Worm (Caenorhabditis elegans) whole organism, L4 larva: ENCODE results near the gene F58A6.1.

Experiments
- F26F4.8 ChIP-seq: fragments of 200-800 bp; sonication (Bioruptor generic); conservative IDR thresholded peaks from 2 replicates; pipeline ENCODE4 v1.3.6; 2022; ENCODE audit warnings: missing genetic modification characterization, missing compliant biosample characterization
- F37D6.2 ChIP-seq: sonication (generic microtip); optimal IDR thresholded peaks from 2 replicates; lab custom pipeline; 2016; ENCODE audit warnings: mild to moderate bottlenecking, missing genetic modification characterization, missing compliant biosample characterization
- R02D3.7 ChIP-seq: fragments of 150-350 bp; sonication (generic microtip); optimal IDR thresholded peaks from 3 replicates; lab custom pipeline; 2014; ENCODE audit warnings: missing biosample characterization, missing genetic modification characterization
- T20F7.1 ChIP-seq: fragments of 200-800 bp; sonication (Bioruptor generic); optimal IDR thresholded peaks from 2 replicates; lab custom pipeline; 2018; ENCODE audit warnings: mild to moderate bottlenecking, missing genetic modification characterization, missing compliant biosample characterization
- Y48G9A.11 ChIP-seq: fragments of 200-800 bp; sonication (Bioruptor generic); IDR thresholded peaks from 2 replicates; pipeline ENCODE4 v1.3.6; 2022; ENCODE audit warnings: missing genetic modification reagents, missing genetic modification characterization, missing compliant biosample characterization
- aly-2 ChIP-seq: sonication (generic microtip); optimal IDR thresholded peaks from 2 replicates; lab custom pipeline; 2018; ENCODE audit warnings: missing biosample characterization, missing genetic modification characterization
- cey-2 ChIP-seq: sonication (generic microtip); optimal IDR thresholded peaks from 3 replicates; lab custom pipeline; 2017; ENCODE audit warnings: missing genetic modification characterization, mild to moderate bottlenecking, missing compliant biosample characterization, antibody characterized with exemption, borderline replicate concordance; ENCODE audit not compliant: insufficient read depth
- daf-16 ChIP-seq, 3 experiments: sonication (generic microtip); optimal IDR thresholded peaks; 2 replicates each; lab custom pipeline; 2016 to 2017; ENCODE audit warnings: missing genetic modification characterization in 3 of 3, missing genetic modification reagents in 3 of 3, mild to moderate bottlenecking in 2 of 3, missing compliant biosample characterization in 2 of 3, missing biosample characterization in 1 of 3, moderate library complexity in 1 of 3
- daf-19 ChIP-seq: fragments of 200-800 bp; sonication (Bioruptor generic); conservative IDR thresholded peaks from 2 replicates; pipeline ENCODE4 v1.3.6; 2022; ENCODE audit warnings: missing genetic modification characterization, missing compliant biosample characterization
- dmd-8 ChIP-seq: fragments of 200-800 bp; sonication (Bioruptor generic); IDR thresholded peaks from 2 replicates; pipeline ENCODE4 v1.3.6; 2022; ENCODE audit warnings: missing genetic modification characterization, missing compliant biosample characterization
- dmd-9 ChIP-seq: fragments of 200-800 bp; sonication (Bioruptor generic); IDR thresholded peaks from 2 replicates; pipeline ENCODE4 v1.3.6; 2022; ENCODE audit warnings: missing genetic modification reagents, missing genetic modification characterization, missing compliant biosample characterization
- duxl-1 ChIP-seq: sonication (generic microtip); optimal IDR thresholded peaks from 2 replicates; lab custom pipeline; 2016; ENCODE audit warnings: mild to moderate bottlenecking, missing genetic modification characterization, moderate library complexity, missing compliant biosample characterization; ENCODE audit not compliant: poor library complexity
- egl-27 ChIP-seq: sonication (generic microtip); optimal IDR thresholded peaks from 3 replicates; lab custom pipeline; 2017; ENCODE audit warnings: missing biosample characterization, missing genetic modification reagents, missing genetic modification characterization
- hlh-30 ChIP-seq: sonication (generic microtip); optimal IDR thresholded peaks from 2 replicates; lab custom pipeline; 2017; ENCODE audit warnings: antibody characterized with exemption, mild to moderate bottlenecking, missing genetic modification characterization, missing compliant biosample characterization; ENCODE audit not compliant: insufficient read depth
- hmg-1.1 ChIP-seq: fragments of 200-800 bp; sonication (Bioruptor generic); IDR thresholded peaks from 2 replicates; pipeline ENCODE4 v1.3.6; 2022; ENCODE audit warnings: missing genetic modification reagents, missing genetic modification characterization, missing compliant biosample characterization
- jun-1 ChIP-seq: fragments of 150-350 bp; optimal IDR thresholded peaks from 2 replicates; lab custom pipeline; 2014; ENCODE audit warnings: missing biosample characterization, missing genetic modification reagents, missing genetic modification characterization
- lin-13 ChIP-seq: fragments of 150-350 bp; optimal IDR thresholded peaks from 2 replicates; lab custom pipeline; 2014; ENCODE audit warnings: missing biosample characterization, missing genetic modification reagents, missing genetic modification characterization
- lin-15B ChIP-seq: fragments of 150-350 bp; sonication (generic microtip); optimal IDR thresholded peaks from 3 replicates; lab custom pipeline; 2014; ENCODE audit warnings: missing biosample characterization, missing genetic modification characterization
- lin-38 ChIP-seq: fragments of 200-800 bp; sonication (Bioruptor generic); IDR thresholded peaks from 2 replicates; pipeline ENCODE4 v1.3.6; 2022; ENCODE audit warnings: missing genetic modification reagents, missing genetic modification characterization, missing compliant biosample characterization
- lir-3 ChIP-seq: sonication (generic microtip); optimal IDR thresholded peaks from 2 replicates; lab custom pipeline; 2016; ENCODE audit warnings: mild to moderate bottlenecking, missing genetic modification characterization, missing compliant biosample characterization
- lsy-2 ChIP-seq, 2 experiments: fragments of 150-350 bp in 1 of 2; sonication (generic microtip) in 1 of 2; optimal IDR thresholded peaks; 2 replicates each; lab custom pipeline; 2014 to 2017; ENCODE audit warnings: missing biosample characterization in 2 of 2, missing genetic modification characterization in 2 of 2
- madf-9 ChIP-seq: fragments of 200-800 bp; sonication (Bioruptor generic); conservative IDR thresholded peaks from 2 replicates; pipeline ENCODE4 v1.3.6; 2022; ENCODE audit warnings: missing genetic modification reagents, missing genetic modification characterization, missing compliant biosample characterization
- mes-2 ChIP-seq: sonication (generic microtip); optimal IDR thresholded peaks from 2 replicates; lab custom pipeline; 2016; ENCODE audit warnings: missing genotype, mild to moderate bottlenecking, missing genetic modification characterization, missing compliant biosample characterization; ENCODE audit not compliant: poor library complexity, severe bottlenecking
- mxl-2 ChIP-seq: fragments of 200-800 bp; sonication (Bioruptor generic); conservative IDR thresholded peaks from 2 replicates; pipeline ENCODE4 v1.3.6; 2022; ENCODE audit warnings: missing genetic modification reagents, missing genetic modification characterization, missing compliant biosample characterization
- mxl-3 ChIP-seq: fragments of 200-800 bp; sonication (Bioruptor generic); optimal IDR thresholded peaks from 2 replicates; lab custom pipeline; 2018; ENCODE audit warnings: mild to moderate bottlenecking, missing genetic modification characterization, missing compliant biosample characterization
- nhr-10 ChIP-seq: fragments of 150-350 bp; optimal IDR thresholded peaks from 2 replicates; lab custom pipeline; 2014; ENCODE audit warnings: missing biosample characterization, missing genetic modification characterization
- nhr-102 ChIP-seq: sonication (generic microtip); optimal IDR thresholded peaks from 2 replicates; lab custom pipeline; 2016; ENCODE audit warnings: mild to moderate bottlenecking, missing genetic modification characterization, moderate library complexity, missing compliant biosample characterization
- nhr-28 ChIP-seq: fragments of 150-350 bp; optimal IDR thresholded peaks from 2 replicates; lab custom pipeline; 2014; ENCODE audit warnings: missing biosample characterization, missing genetic modification characterization
- nhr-42 ChIP-seq: fragments of 200-800 bp; sonication (Bioruptor generic); IDR thresholded peaks from 2 replicates; pipeline ENCODE4 v1.3.6; 2022; ENCODE audit warnings: missing genetic modification characterization, missing compliant biosample characterization
- nhr-76 ChIP-seq: fragments of 150-350 bp; optimal IDR thresholded peaks from 2 replicates; lab custom pipeline; 2014; ENCODE audit warnings: missing biosample characterization, missing genetic modification characterization
- pha-4 ChIP-seq, 2 experiments: fragments of 150-350 bp in 1 of 2; fragments of 200-800 bp in 1 of 2; sonication (Bioruptor generic) in 1 of 2; IDR thresholded peaks in 1 of 2; optimal IDR thresholded peaks in 1 of 2; 2 replicates each; pipeline versions ENCODE4 v1.3.6 to Lab custom; 2014 to 2022; ENCODE audit warnings: missing genetic modification characterization in 2 of 2, missing genetic modification reagents in 2 of 2, missing biosample characterization in 1 of 2, missing compliant biosample characterization in 1 of 2
- php-3 ChIP-seq: fragments of 200-800 bp; sonication (Bioruptor generic); IDR thresholded peaks from 2 replicates; pipeline ENCODE4 v1.3.6; 2022; ENCODE audit warnings: missing genetic modification reagents, missing genetic modification characterization, missing compliant biosample characterization
- rbr-2 ChIP-seq: sonication (generic microtip); optimal IDR thresholded peaks from 2 replicates; lab custom pipeline; 2016; ENCODE audit warnings: missing genotype, missing genetic modification characterization, missing compliant biosample characterization
- skn-1 ChIP-seq: fragments of 150-350 bp; optimal IDR thresholded peaks from 2 replicates; lab custom pipeline; 2014; ENCODE audit warnings: missing biosample characterization, missing genetic modification characterization
- snpc-1.2 ChIP-seq: fragments of 200-800 bp; sonication (Bioruptor generic); IDR thresholded peaks from 2 replicates; pipeline ENCODE4 v1.3.6; 2022; ENCODE audit warnings: missing genetic modification reagents, missing genetic modification characterization, missing compliant biosample characterization
- spr-1 ChIP-seq: sonication (generic microtip); optimal IDR thresholded peaks from 2 replicates; lab custom pipeline; 2016; ENCODE audit warnings: mild to moderate bottlenecking, missing genetic modification characterization, missing compliant biosample characterization
- tra-1 ChIP-seq: fragments of 200-800 bp; sonication (Bioruptor generic); IDR thresholded peaks from 2 replicates; pipeline ENCODE4 v1.3.6; 2022; ENCODE audit warnings: missing genetic modification reagents, missing genetic modification characterization, missing compliant biosample characterization
- unc-130 ChIP-seq: sonication (generic microtip); optimal IDR thresholded peaks from 2 replicates; lab custom pipeline; 2016; ENCODE audit warnings: missing genetic modification reagents, missing genetic modification characterization, missing compliant biosample characterization
- unc-62 ChIP-seq, 3 experiments: fragments of 150-350 bp in 1 of 3; sonication (generic microtip); optimal IDR thresholded peaks in 2 of 3; peaks in 1 of 3; 1 replicate in 1 of 3; 2 replicates in 2 of 3; lab custom pipeline; 2014 to 2017; ENCODE audit warnings: missing biosample characterization in 3 of 3, missing genetic modification characterization in 3 of 3, missing genetic modification reagents in 3 of 3, missing genotype in 1 of 3
- vab-7 ChIP-seq: fragments of 200-800 bp; sonication (Bioruptor generic); IDR thresholded peaks from 2 replicates; pipeline ENCODE4 v1.3.6; 2022; ENCODE audit warnings: missing genetic modification reagents, missing genetic modification characterization, missing compliant biosample characterization
- zfp-3 ChIP-seq: fragments of 200-800 bp; sonication (Bioruptor generic); conservative IDR thresholded peaks from 2 replicates; pipeline ENCODE4 v1.3.6; 2022; ENCODE audit warnings: missing genetic modification reagents, missing genetic modification characterization, missing compliant biosample characterization
- zip-11 ChIP-seq: fragments of 200-800 bp; sonication (Bioruptor generic); IDR thresholded peaks from 2 replicates; pipeline ENCODE4 v1.3.6; 2022; ENCODE audit warnings: missing genetic modification characterization, missing compliant biosample characterization
- zip-2 ChIP-seq: fragments of 150-350 bp; optimal IDR thresholded peaks from 2 replicates; lab custom pipeline; 2014; ENCODE audit warnings: missing biosample characterization, missing genetic modification characterization
- ztf-11 ChIP-seq: fragments of 150-350 bp; optimal IDR thresholded peaks from 2 replicates; lab custom pipeline; 2014; ENCODE audit warnings: missing biosample characterization, missing genetic modification characterization

The F58A6.1 gene

DNA sequence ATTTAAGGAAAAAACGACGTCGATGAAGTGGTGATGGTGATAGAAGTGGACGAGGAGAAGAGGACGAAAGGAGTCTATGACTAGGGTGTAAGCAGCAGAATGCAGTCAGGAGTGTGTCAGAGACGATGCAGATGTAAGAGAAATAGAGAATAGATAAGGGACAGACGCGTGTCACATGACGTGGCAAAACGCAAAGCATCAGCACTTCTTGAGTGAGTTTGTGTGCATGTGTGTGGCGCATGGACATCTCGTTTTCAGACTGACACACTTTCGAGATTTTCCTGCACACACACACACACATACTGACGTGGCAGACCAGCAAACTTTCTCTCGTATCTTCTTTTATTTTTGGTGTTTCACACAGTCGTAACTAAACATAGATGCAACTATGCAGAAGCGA, 39.7 kb downstream of the F58A6.1 start (continued):
- TF ChIP-seq mxl-3 (peak; percentile 94), mxl-2 (GFP tag; lab: Robert Waterston, UW) (peak; percentile 57; the same call in 1 of the 2 replicates), zip-11 (GFP tag; lab: Robert Waterston, UW) (no peak), hlh-30 (tag; lab: Kevin White, UChicago) (peak; percentile 98), nhr-28 (tag; lab: Kevin White, UChicago) (peak; percentile 81), vab-7 (GFP tag; lab: Robert Waterston, UW) (no peak), snpc-1.2 (GFP tag; lab: Robert Waterston, UW) (no peak), nhr-42 (GFP tag; lab: Robert Waterston, UW) (peak; percentile 57; the same call in 1 of the 2 replicates), madf-9 (GFP tag; lab: Robert Waterston, UW) (peak; percentile 55; the same call in 1 of the 2 replicates), F37D6.2 (tag; lab: Kevin White, UChicago) (peak; percentile 2), egl-27 (tag; lab: Kevin White, UChicago) (no peak), hmg-1.1 (GFP tag; lab: Robert Waterston, UW) (peak; percentile 67), nhr-10 (tag; lab: Kevin White, UChicago) (peak; percentile 20), lin-13 (GFP tag; lab: Kevin White, UChicago) (no peak), zip-2 (tag; lab: Kevin White, UChicago) (no peak), skn-1 (tag; lab: Kevin White, UChicago) (no peak), Y48G9A.11 (GFP tag; lab: Robert Waterston, UW) (no peak), T20F7.1 (GFP tag; lab: Kevin White, UChicago) (peak; percentile 65), lsy-2 (tag; optimal IDR thresholded peaks at IDR 0.05; lab: Kevin White, UChicago) (peak; percentile 54 to 74), jun-1 (tag; lab: Kevin White, UChicago) (peak; percentile 17), ztf-11 (tag; lab: Kevin White, UChicago) (no peak), spr-1 (tag; lab: Kevin White, UChicago) (peak; percentile 62), cey-2 (tag; lab: Kevin White, UChicago) (no peak), unc-62 (GFP tag; optimal IDR thresholded peaks at IDR 0.05 in 1 of 2; lab: Kevin White, UChicago) (peak in 1 of 2 experiments; percentile 67), unc-62 (tag; optimal IDR thresholded peaks at IDR 0.05; lab: Kevin White, UChicago) (no peak), mes-2 (tag; lab: Kevin White, UChicago) (peak; percentile 15), duxl-1 (tag; lab: Kevin White, UChicago) (no peak), tra-1 (GFP tag; lab: Robert Waterston, UW) (peak; percentile 83), zfp-3 (GFP tag; lab: Robert Waterston, UW) (0 out of 2 replicates have a peak, but pooled peaks have one; percentile 34), dmd-9 (no peak), rbr-2 (peak; percentile 49), nhr-102 (tag; lab: Kevin White, UChicago) (peak; percentile 68), lin-38 (GFP tag; lab: Robert Waterston, UW) (peak; percentile 54), daf-16 (GFP tag; optimal IDR thresholded peaks at IDR 0.05; lab: Kevin White, UChicago) (peak in 1 of 2 experiments; percentile 65), daf-16 (tag; optimal IDR thresholded peaks at IDR 0.05; lab: Kevin White, UChicago) (peak; percentile 87)

DNA sequence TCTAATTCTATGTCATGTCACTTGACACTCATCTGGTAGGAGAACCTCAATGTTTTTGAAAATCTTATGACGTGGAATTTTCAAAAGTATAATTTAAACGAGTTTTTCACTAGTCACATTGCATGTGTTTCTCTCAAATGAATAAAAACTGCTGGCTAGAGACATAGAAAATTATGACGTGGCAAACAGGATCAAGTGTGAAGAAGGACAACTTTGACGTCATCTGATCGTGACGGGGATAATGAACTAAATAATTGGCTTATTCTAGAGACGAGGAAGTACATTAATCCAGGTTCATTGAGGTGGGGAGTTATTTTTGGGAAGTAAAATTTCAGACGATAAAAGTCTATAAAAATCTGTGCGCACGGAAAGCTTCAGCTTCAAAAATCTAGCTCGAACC, 40.5 kb downstream of the F58A6.1 start:
- TF ChIP-seq mxl-3 (no peak), nhr-76 (no peak), lin-15B (tag; lab: Kevin White, UChicago) (no peak), R02D3.7 (tag; lab: Kevin White, UChicago) (no peak), mxl-2 (GFP tag; lab: Robert Waterston, UW) (no peak), lir-3 (tag; lab: Kevin White, UChicago) (no peak), hmg-1.1 (GFP tag; lab: Robert Waterston, UW) (no peak), nhr-42 (GFP tag; lab: Robert Waterston, UW) (no peak), php-3 (GFP tag; lab: Robert Waterston, UW) (no peak), aly-2 (tag; lab: Kevin White, UChicago) (no peak), pha-4 (GFP tag; IDR thresholded peaks at IDR 0.05; lab: Robert Waterston, UW) (no peak), pha-4 (tag; optimal IDR thresholded peaks at IDR 0.05; lab: Kevin White, UChicago) (no peak), nhr-10 (tag; lab: Kevin White, UChicago) (no peak), spr-1 (tag; lab: Kevin White, UChicago) (no peak), daf-19 (GFP tag; lab: Robert Waterston, UW) (no peak), F26F4.8 (no peak), unc-130 (GFP tag; lab: Kevin White, UChicago) (no peak), nhr-28 (tag; lab: Kevin White, UChicago) (no peak), dmd-8 (GFP tag; lab: Robert Waterston, UW) (no peak)
